Worm (Caenorhabditis elegans) whole organism, L2 larva: ENCODE data around the gene C14A11.6.

ENCODE experiments used
- C34F6.9 ChIP-seq: fragments of 150-350 bp; optimal IDR thresholded peaks from 2 replicates; lab custom pipeline; 2014; ENCODE audit warnings: missing biosample characterization, missing genetic modification characterization
- F13H6.1 ChIP-seq: sonication (generic microtip); optimal IDR thresholded peaks from 2 replicates; lab custom pipeline; 2016; ENCODE audit warnings: missing genetic modification characterization, missing compliant biosample characterization
- R02D3.7 ChIP-seq: fragments of 150-350 bp; optimal IDR thresholded peaks from 2 replicates; lab custom pipeline; 2014; ENCODE audit warnings: missing biosample characterization, missing genetic modification characterization
- Y55F3AM.14 ChIP-seq: fragments of 200-800 bp; sonication (Bioruptor generic); optimal IDR thresholded peaks from 2 replicates; lab custom pipeline; 2018; ENCODE audit warnings: mild to moderate bottlenecking, missing genetic modification characterization, missing compliant biosample characterization
- ZK546.5 ChIP-seq: sonication (generic microtip); optimal IDR thresholded peaks from 2 replicates; lab custom pipeline; 2017; ENCODE audit warnings: missing biosample characterization, missing genetic modification characterization
- alr-1 ChIP-seq: fragments of 150-350 bp; optimal IDR thresholded peaks from 2 replicates; lab custom pipeline; 2014; ENCODE audit warnings: missing biosample characterization, missing genetic modification characterization
- aly-2 ChIP-seq: fragments of 150-350 bp; optimal IDR thresholded peaks from 2 replicates; lab custom pipeline; 2014; ENCODE audit warnings: missing biosample characterization, missing genetic modification characterization
- ceh-82 ChIP-seq: fragments of 150-350 bp; optimal IDR thresholded peaks from 2 replicates; lab custom pipeline; 2014; ENCODE audit warnings: missing biosample characterization, missing genetic modification characterization
- crh-2 ChIP-seq: sonication (generic microtip); optimal IDR thresholded peaks from 2 replicates; lab custom pipeline; 2017; ENCODE audit warnings: missing biosample characterization, missing genetic modification characterization
- egl-27 ChIP-seq: sonication (generic microtip); optimal IDR thresholded peaks from 3 replicates; lab custom pipeline; 2017; ENCODE audit warnings: missing biosample characterization, missing genetic modification reagents, missing genetic modification characterization
- elt-1 ChIP-seq: fragments of 150-350 bp; optimal IDR thresholded peaks from 2 replicates; lab custom pipeline; 2014; ENCODE audit warnings: missing biosample characterization, missing genetic modification characterization
- elt-3 ChIP-seq: sonication (generic microtip); optimal IDR thresholded peaks from 2 replicates; lab custom pipeline; 2017; ENCODE audit warnings: missing biosample characterization, missing genetic modification characterization
- fos-1 ChIP-seq: fragments of 150-350 bp; optimal IDR thresholded peaks from 2 replicates; lab custom pipeline; 2014; ENCODE audit warnings: missing biosample characterization, missing genetic modification characterization
- gmeb-1 ChIP-seq: fragments of 150-350 bp; optimal IDR thresholded peaks from 2 replicates; lab custom pipeline; 2014; ENCODE audit warnings: missing biosample characterization, missing genetic modification characterization
- lin-11 ChIP-seq: fragments of 150-350 bp; sonication (generic microtip); optimal IDR thresholded peaks from 2 replicates; lab custom pipeline; 2014; ENCODE audit warnings: missing biosample characterization, missing genetic modification characterization, inconsistent platforms, mixed read lengths
- lin-13 ChIP-seq: fragments of 150-350 bp; optimal IDR thresholded peaks from 2 replicates; lab custom pipeline; 2014; ENCODE audit warnings: missing biosample characterization, missing genetic modification reagents, missing genetic modification characterization
- lin-39 ChIP-seq: fragments of 150-350 bp; optimal IDR thresholded peaks from 2 replicates; lab custom pipeline; 2014; ENCODE audit warnings: missing biosample characterization, missing genetic modification reagents, missing genetic modification characterization
- lsy-2 ChIP-seq, 2 experiments: fragments of 150-350 bp in 1 of 2; sonication (generic microtip) in 1 of 2; optimal IDR thresholded peaks; 2 replicates each; lab custom pipeline; 2014 to 2017; ENCODE audit warnings: missing biosample characterization in 2 of 2, missing genetic modification characterization in 2 of 2
- mbf-1 ChIP-seq: sonication (generic microtip); optimal IDR thresholded peaks from 2 replicates; lab custom pipeline; 2017; ENCODE audit warnings: missing biosample characterization, missing genetic modification characterization
- mdl-1 ChIP-seq, 2 experiments: fragments of 150-350 bp in 1 of 2; sonication (generic microtip) in 1 of 2; optimal IDR thresholded peaks; 2 replicates each; lab custom pipeline; 2017; ENCODE audit warnings: missing biosample characterization in 2 of 2, missing genetic modification characterization in 2 of 2
- nhr-11 ChIP-seq: fragments of 150-350 bp; optimal IDR thresholded peaks from 2 replicates; lab custom pipeline; 2014; ENCODE audit warnings: missing biosample characterization, missing genetic modification characterization
- nhr-12 ChIP-seq: fragments of 150-350 bp; optimal IDR thresholded peaks from 2 replicates; lab custom pipeline; 2014; ENCODE audit warnings: missing biosample characterization, missing genetic modification characterization
- nhr-129 ChIP-seq: fragments of 150-350 bp; optimal IDR thresholded peaks from 2 replicates; lab custom pipeline; 2014; ENCODE audit warnings: missing biosample characterization, missing genetic modification characterization
- nhr-21 ChIP-seq: fragments of 150-350 bp; optimal IDR thresholded peaks from 2 replicates; lab custom pipeline; 2014; ENCODE audit warnings: missing biosample characterization, missing genetic modification characterization
- nhr-23 ChIP-seq: fragments of 150-350 bp; optimal IDR thresholded peaks from 2 replicates; lab custom pipeline; 2014; ENCODE audit warnings: missing biosample characterization, missing genetic modification reagents, missing genetic modification characterization
- nhr-237 ChIP-seq: fragments of 150-350 bp; optimal IDR thresholded peaks from 2 replicates; lab custom pipeline; 2014; ENCODE audit warnings: missing biosample characterization, missing genetic modification characterization
- nhr-25 ChIP-seq: fragments of 150-350 bp; sonication (generic microtip); optimal IDR thresholded peaks from 3 replicates; lab custom pipeline; 2014; ENCODE audit warnings: missing biosample characterization, missing genetic modification characterization
- peb-1 ChIP-seq: fragments of 150-350 bp; optimal IDR thresholded peaks from 2 replicates; lab custom pipeline; 2014; ENCODE audit warnings: missing biosample characterization, missing genetic modification characterization
- skn-1 ChIP-seq: sonication (generic microtip); optimal IDR thresholded peaks from 2 replicates; lab custom pipeline; 2017; ENCODE audit warnings: missing biosample characterization, missing genetic modification characterization
- sma-3 ChIP-seq: sonication (generic microtip); optimal IDR thresholded peaks from 2 replicates; lab custom pipeline; 2016; ENCODE audit warnings: missing genetic modification reagents, missing genetic modification characterization, missing compliant biosample characterization
- sma-9 ChIP-seq, 2 experiments: fragments of 150-350 bp in 1 of 2; sonication (generic microtip) in 1 of 2; optimal IDR thresholded peaks; 2 replicates each; lab custom pipeline; 2014 to 2016; ENCODE audit warnings: missing genetic modification characterization in 2 of 2, mild to moderate bottlenecking in 1 of 2, missing biosample characterization in 1 of 2, missing compliant biosample characterization in 1 of 2, missing genetic modification reagents in 1 of 2, moderate library complexity in 1 of 2
- unc-39 ChIP-seq: fragments of 150-350 bp; optimal IDR thresholded peaks from 2 replicates; lab custom pipeline; 2014; ENCODE audit warnings: missing biosample characterization, missing genetic modification characterization
- unc-55 ChIP-seq: fragments of 150-350 bp; sonication (generic microtip); optimal IDR thresholded peaks from 3 replicates; lab custom pipeline; 2014; ENCODE audit warnings: missing biosample characterization, missing genetic modification reagents, missing genetic modification characterization
- unc-62 ChIP-seq: fragments of 150-350 bp; optimal IDR thresholded peaks from 2 replicates; lab custom pipeline; 2014; ENCODE audit warnings: missing biosample characterization, missing genetic modification reagents, missing genetic modification characterization
- zag-1 ChIP-seq: fragments of 150-350 bp; optimal IDR thresholded peaks from 2 replicates; lab custom pipeline; 2014; ENCODE audit warnings: missing biosample characterization, missing genetic modification characterization
- ztf-11 ChIP-seq: sonication (generic microtip); optimal IDR thresholded peaks from 2 replicates; lab custom pipeline; 2017; ENCODE audit warnings: missing biosample characterization, missing genetic modification characterization
- ztf-4 ChIP-seq: fragments of 150-350 bp; optimal IDR thresholded peaks from 2 replicates; lab custom pipeline; 2014; ENCODE audit warnings: missing biosample characterization, missing genetic modification characterization

Gene C14A11.6

ce11 chrX:2807390-2807789 lies 6.6 kb downstream of the C14A11.6 start, which contains the start of gene C14A11.5:
Gene C14A11.5, minus strand, starts transcription at chrX:2807528.
- TF ChIP-seq mdl-1 (tag; optimal IDR thresholded peaks at IDR 0.05; lab: Kevin White, UChicago) (peak in 1 of 2 experiments; percentile 57), ZK546.5 (tag; lab: Kevin White, UChicago) (no peak), unc-62 (GFP tag; lab: Kevin White, UChicago) (no peak), elt-1 (no peak), unc-55 (GFP tag; lab: Kevin White, UChicago) (peak; percentile 49), nhr-237 (no peak), egl-27 (tag; lab: Kevin White, UChicago) (no peak), peb-1 (tag; lab: Kevin White, UChicago) (no peak), C34F6.9 (tag; lab: Kevin White, UChicago) (peak; percentile 56), elt-3 (tag; lab: Kevin White, UChicago) (no peak), lsy-2 (tag; optimal IDR thresholded peaks at IDR 0.05; lab: Kevin White, UChicago) (peak in 1 of 2 experiments; percentile 22), lin-11 (tag; lab: Kevin White, UChicago) (peak; percentile 61), nhr-12 (tag; lab: Kevin White, UChicago) (no peak), crh-2 (tag; lab: Kevin White, UChicago) (peak; percentile 26), sma-3 (GFP tag; lab: Kevin White, UChicago) (no peak), aly-2 (tag; lab: Kevin White, UChicago) (no peak), Y55F3AM.14 (no peak), nhr-129 (tag; lab: Kevin White, UChicago) (peak; percentile 32), nhr-25 (tag; lab: Kevin White, UChicago) (no peak), mbf-1 (tag; lab: Kevin White, UChicago) (no peak)

- no peak for TF ChIP-seq F13H6.1
- TF ChIP-seq ztf-11 (tag; lab: Kevin White, UChicago) = no peak
- no peak for TF ChIP-seq egl-27 (tag; lab: Kevin White, UChicago)
- no peak for TF ChIP-seq nhr-237
- TF ChIP-seq ZK546.5 (tag; lab: Kevin White, UChicago) = no peak
- TF ChIP-seq alr-1 (tag; lab: Kevin White, UChicago) = no peak
- peak in 1 of 2 experiments; percentile 11 for TF ChIP-seq lsy-2 (tag; optimal IDR thresholded peaks at IDR 0.05; lab: Kevin White, UChicago)
- TF ChIP-seq sma-9 (GFP tag; optimal IDR thresholded peaks at IDR 0.05; lab: Kevin White, UChicago) = peak; percentile 13
- TF ChIP-seq sma-9 (tag; optimal IDR thresholded peaks at IDR 0.05; lab: Kevin White, UChicago) = no peak
- TF ChIP-seq fos-1 = no peak
- TF ChIP-seq lin-39 (tag; lab: Kevin White, UChicago) = no peak
- TF ChIP-seq ztf-4 (tag; lab: Kevin White, UChicago) = no peak
- TF ChIP-seq mbf-1 (tag; lab: Kevin White, UChicago) = no peak
- no peak for TF ChIP-seq aly-2 (tag; lab: Kevin White, UChicago)
- no peak for TF ChIP-seq nhr-11 (tag; lab: Kevin White, UChicago)
- no peak for TF ChIP-seq nhr-12 (tag; lab: Kevin White, UChicago)
- TF ChIP-seq Y55F3AM.14 = no peak
- TF ChIP-seq C34F6.9 (tag; lab: Kevin White, UChicago) = peak; percentile 56
- TF ChIP-seq nhr-129 (tag; lab: Kevin White, UChicago) = peak; percentile 93
- peak; percentile 42 for TF ChIP-seq nhr-25 (tag; lab: Kevin White, UChicago)
- no peak for TF ChIP-seq skn-1 (tag; lab: Kevin White, UChicago)
- TF ChIP-seq unc-39 (tag; lab: Kevin White, UChicago) = no peak
Measured at ce11 chrX:2802562-2803165, 11.3 kb downstream of the C14A11.6 start, which contains the start of gene C14A11.2. Gene C14A11.2, plus strand, starts transcription at chrX:2803112.

- TF ChIP-seq crh-2 (tag; lab: Kevin White, UChicago) (no peak), nhr-25 (tag; lab: Kevin White, UChicago) (no peak), C34F6.9 (tag; lab: Kevin White, UChicago) (no peak), ZK546.5 (tag; lab: Kevin White, UChicago) (no peak)
Measured at ce11 chrX:2795054-2795453, 18.9 kb downstream of the C14A11.6 start.

- TF ChIP-seq unc-55 (GFP tag; lab: Kevin White, UChicago) (no peak), nhr-21 (tag; lab: Kevin White, UChicago) (no peak), gmeb-1 (no peak), nhr-11 (tag; lab: Kevin White, UChicago) (no peak), nhr-237 (no peak), R02D3.7 (tag; lab: Kevin White, UChicago) (no peak), nhr-23 (tag; lab: Kevin White, UChicago) (no peak), ztf-11 (tag; lab: Kevin White, UChicago) (no peak), sma-3 (GFP tag; lab: Kevin White, UChicago) (no peak), nhr-12 (tag; lab: Kevin White, UChicago) (no peak), zag-1 (tag; lab: Kevin White, UChicago) (no peak), ceh-82 (tag; lab: Kevin White, UChicago) (no peak), peb-1 (tag; lab: Kevin White, UChicago) (no peak), lin-13 (no peak)
Measured at ce11 chrX:2794324-2794723, 19.6 kb downstream of the C14A11.6 start.
